Fruit fly (Drosophila melanogaster) whole organism, prepupa: ENCODE results near the gene ppk28.

ENCODE experiments used
- Blimp-1 ChIP-seq: fragments of 200-800 bp; sonication (Bioruptor generic); optimal IDR thresholded peaks from 3 replicates; lab custom pipeline; 2017; ENCODE audit warnings: missing biosample characterization, missing genetic modification characterization, mild to moderate bottlenecking, moderate library complexity, missing genetic modification reagents
- CG10669 ChIP-seq: fragments of 200-800 bp; sonication (Bioruptor generic); optimal IDR thresholded peaks from 3 replicates; lab custom pipeline; 2018; ENCODE audit warnings: missing biosample characterization, mild to moderate bottlenecking, missing genetic modification characterization, moderate library complexity
- CG11294 ChIP-seq: fragments of 200-800 bp; sonication (Bioruptor generic); IDR thresholded peaks from 2 replicates; pipeline ENCODE4 v1.3.6; 2022; ENCODE audit warnings: missing biosample characterization, missing genetic modification characterization
- CG11762 ChIP-seq: fragments of 200-800 bp; sonication (Bioruptor generic); optimal IDR thresholded peaks from 3 replicates; lab custom pipeline; 2016; ENCODE audit warnings: missing biosample characterization, missing genetic modification characterization; ENCODE audit not compliant: insufficient read depth
- CG11902 ChIP-seq: fragments of 200-800 bp; sonication (Bioruptor generic); optimal IDR thresholded peaks from 3 replicates; lab custom pipeline; 2016; ENCODE audit warnings: missing biosample characterization, missing genetic modification characterization
- CG15336 ChIP-seq: fragments of 200-800 bp; sonication (Bioruptor generic); IDR thresholded peaks from 2 replicates; pipeline ENCODE4 v1.3.6; 2022; ENCODE audit warnings: missing biosample characterization, missing genetic modification characterization
- CG1621 ChIP-seq: fragments of 200-800 bp; sonication (Bioruptor generic); optimal IDR thresholded peaks from 3 replicates; lab custom pipeline; 2018; ENCODE audit warnings: missing biosample characterization, mild to moderate bottlenecking, missing genetic modification characterization
- CG16779 ChIP-seq: fragments of 200-800 bp; sonication (Bioruptor generic); optimal IDR thresholded peaks from 3 replicates; lab custom pipeline; 2017; ENCODE audit warnings: missing biosample characterization, mild to moderate bottlenecking, missing genetic modification characterization
- CG3032 ChIP-seq: fragments of 200-800 bp; optimal IDR thresholded peaks from 2 replicates; lab custom pipeline; 2019; ENCODE audit warnings: missing biosample characterization, mild to moderate bottlenecking, missing genetic modification characterization, moderate library complexity
- CG32006 ChIP-seq: fragments of 200-800 bp; sonication (Bioruptor generic); optimal IDR thresholded peaks from 3 replicates; lab custom pipeline; 2017; ENCODE audit warnings: missing biosample characterization, mild to moderate bottlenecking, missing genetic modification characterization
- CG3919 ChIP-seq: fragments of 200-800 bp; sonication (Bioruptor generic); optimal IDR thresholded peaks from 3 replicates; lab custom pipeline; 2016; ENCODE audit warnings: missing biosample characterization, missing genetic modification characterization
- CG4318 ChIP-seq: fragments of 200-800 bp; sonication (Bioruptor generic); optimal IDR thresholded peaks from 3 replicates; lab custom pipeline; 2017; ENCODE audit warnings: missing biosample characterization, mild to moderate bottlenecking, missing genetic modification characterization
- CG6163 ChIP-seq: fragments of 200-800 bp; sonication (Bioruptor generic); IDR thresholded peaks from 3 replicates; pipeline ENCODE4 v1.3.6; 2022; ENCODE audit warnings: missing biosample characterization, missing genetic modification characterization
- CG6808 ChIP-seq: fragments of 200-800 bp; sonication (Bioruptor generic); optimal IDR thresholded peaks from 3 replicates; lab custom pipeline; 2017; ENCODE audit warnings: missing biosample characterization, missing genetic modification characterization, mild to moderate bottlenecking, moderate library complexity, missing genetic modification reagents
- CG8319 ChIP-seq: fragments of 200-800 bp; sonication (Bioruptor generic); optimal IDR thresholded peaks from 3 replicates; lab custom pipeline; 2016; ENCODE audit warnings: missing biosample characterization, missing genetic modification characterization
- CG9139 ChIP-seq: fragments of 200-800 bp; sonication (Bioruptor generic); optimal IDR thresholded peaks from 3 replicates; lab custom pipeline; 2017; ENCODE audit warnings: missing biosample characterization, mild to moderate bottlenecking, missing genetic modification characterization
- Eip75B ChIP-seq: fragments of 200-800 bp; sonication (Bioruptor generic); optimal IDR thresholded peaks from 3 replicates; lab custom pipeline; 2016; ENCODE audit warnings: missing biosample characterization, missing genetic modification characterization
- Eip78C ChIP-seq: fragments of 200-800 bp; sonication (Bioruptor generic); peaks from one replicate; lab custom pipeline; 2016; ENCODE audit warnings: missing biosample characterization, missing genetic modification characterization
- Ets21C ChIP-seq: fragments of 200-800 bp; sonication (Bioruptor generic); optimal IDR thresholded peaks from 3 replicates; lab custom pipeline; 2016; ENCODE audit warnings: missing biosample characterization, missing genetic modification characterization
- Hr39 ChIP-seq: fragments of 200-800 bp; sonication (Bioruptor generic); optimal IDR thresholded peaks from 2 replicates; lab custom pipeline; 2016; ENCODE audit warnings: missing biosample characterization, missing genetic modification characterization
- Lpt ChIP-seq: fragments of 200-800 bp; sonication (Bioruptor generic); optimal IDR thresholded peaks from 3 replicates; lab custom pipeline; 2016; ENCODE audit warnings: missing biosample characterization, missing genetic modification characterization
- Smox ChIP-seq: fragments of 200-800 bp; sonication (Bioruptor generic); optimal IDR thresholded peaks from 3 replicates; lab custom pipeline; 2016; ENCODE audit warnings: missing biosample characterization, missing genetic modification characterization
- Sox14 ChIP-seq: fragments of 200-800 bp; sonication (Bioruptor generic); optimal IDR thresholded peaks from 3 replicates; lab custom pipeline; 2016; ENCODE audit warnings: missing biosample characterization, missing genetic modification characterization
- Sox15 ChIP-seq: fragments of 200-800 bp; sonication (Bioruptor generic); optimal IDR thresholded peaks from 3 replicates; lab custom pipeline; 2016; ENCODE audit warnings: missing biosample characterization, missing genetic modification characterization
- achi ChIP-seq: fragments of 200-800 bp; sonication (Bioruptor generic); optimal IDR thresholded peaks from 3 replicates; lab custom pipeline; 2016; ENCODE audit warnings: missing biosample characterization, missing genetic modification characterization
- acj6 ChIP-seq: fragments of 200-800 bp; sonication (Bioruptor generic); optimal IDR thresholded peaks from 3 replicates; lab custom pipeline; 2016; ENCODE audit warnings: missing biosample characterization, missing genetic modification characterization
- dac ChIP-seq: fragments of 200-800 bp; sonication (Bioruptor generic); optimal IDR thresholded peaks from 2 replicates; lab custom pipeline; 2017; ENCODE audit warnings: missing biosample characterization, mild to moderate bottlenecking, missing genetic modification characterization
- dsx ChIP-seq: fragments of 200-800 bp; optimal IDR thresholded peaks from 3 replicates; lab custom pipeline; 2019; ENCODE audit warnings: missing biosample characterization, mild to moderate bottlenecking, missing genetic modification characterization, moderate library complexity; ENCODE audit not compliant: poor library complexity, severe bottlenecking
- eg ChIP-seq: fragments of 200-800 bp; sonication (Bioruptor generic); IDR thresholded peaks from 3 replicates; pipeline ENCODE4 v1.3.6; 2022; ENCODE audit warnings: missing biosample characterization, missing genetic modification characterization
- fkh ChIP-seq: fragments of 200-800 bp; sonication (Bioruptor generic); optimal IDR thresholded peaks from 3 replicates; lab custom pipeline; 2017; ENCODE audit warnings: missing biosample characterization, mild to moderate bottlenecking, missing genetic modification characterization, moderate library complexity
- lz ChIP-seq: fragments of 200-800 bp; sonication (Bioruptor generic); optimal IDR thresholded peaks from 3 replicates; lab custom pipeline; 2016; ENCODE audit warnings: missing biosample characterization, missing genetic modification characterization
- net ChIP-seq: fragments of 200-800 bp; sonication (Bioruptor generic); optimal IDR thresholded peaks from 3 replicates; lab custom pipeline; 2016; ENCODE audit warnings: missing biosample characterization, missing genetic modification characterization
- ss ChIP-seq, 2 experiments: fragments of 200-800 bp; sonication (Bioruptor generic); optimal IDR thresholded peaks; 2 replicates in 1 of 2; 3 replicates in 1 of 2; lab custom pipeline; 2017 to 2018; ENCODE audit warnings: mild to moderate bottlenecking in 2 of 2, missing biosample characterization in 2 of 2, missing genetic modification characterization in 2 of 2, moderate library complexity in 1 of 2
- svp ChIP-seq: fragments of 200-800 bp; sonication (Bioruptor generic); peaks from one replicate; lab custom pipeline; 2016; ENCODE audit warnings: missing biosample characterization, missing genetic modification characterization
- topi ChIP-seq: fragments of 200-800 bp; sonication (Bioruptor generic); optimal IDR thresholded peaks from 3 replicates; lab custom pipeline; 2016; ENCODE audit warnings: missing biosample characterization, missing genetic modification characterization

Gene ppk28

DNA sequence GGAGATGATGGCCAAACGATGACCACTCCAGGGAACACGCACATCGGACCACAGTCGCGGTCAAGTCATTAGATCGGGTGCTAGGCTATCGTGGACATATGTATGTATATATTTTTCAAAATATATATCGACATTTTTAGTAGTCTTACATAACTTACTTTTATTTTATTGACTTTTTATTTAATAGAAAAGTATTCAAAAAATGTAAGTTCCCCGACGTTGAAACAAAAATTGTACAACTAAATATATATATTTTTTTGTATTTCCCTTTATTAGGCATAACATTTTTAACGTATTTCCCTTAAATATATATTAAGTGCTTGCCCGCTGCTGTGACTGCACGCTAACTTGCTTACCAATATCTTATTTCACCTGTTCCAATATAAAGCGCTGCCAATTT lies 9.3 kb downstream of the ppk28 start (continued):
- TF ChIP-seq CG15336 (peak; percentile 80), ss (GFP tag; optimal IDR thresholded peaks at IDR 0.05; lab: Kevin White, UChicago) (peak; percentile 43 to 48), CG6163 (GFP tag; lab: Robert Waterston, UW) (peak; percentile 59; the same call in 1 of the 3 replicates), Eip75B (GFP tag; lab: Kevin White, UChicago) (peak; percentile 15), CG6808 (GFP tag; lab: Kevin White, UChicago) (peak; percentile 24), CG10669 (GFP tag; lab: Kevin White, UChicago) (peak; percentile 39), net (GFP tag; lab: Kevin White, UChicago) (no peak), Sox15 (GFP tag; lab: Kevin White, UChicago) (no peak), Smox (peak; percentile 1), CG11902 (GFP tag; lab: Kevin White, UChicago) (no peak)
- TF ChIP-seq, all 60 proteins: peak for 30

DNA sequence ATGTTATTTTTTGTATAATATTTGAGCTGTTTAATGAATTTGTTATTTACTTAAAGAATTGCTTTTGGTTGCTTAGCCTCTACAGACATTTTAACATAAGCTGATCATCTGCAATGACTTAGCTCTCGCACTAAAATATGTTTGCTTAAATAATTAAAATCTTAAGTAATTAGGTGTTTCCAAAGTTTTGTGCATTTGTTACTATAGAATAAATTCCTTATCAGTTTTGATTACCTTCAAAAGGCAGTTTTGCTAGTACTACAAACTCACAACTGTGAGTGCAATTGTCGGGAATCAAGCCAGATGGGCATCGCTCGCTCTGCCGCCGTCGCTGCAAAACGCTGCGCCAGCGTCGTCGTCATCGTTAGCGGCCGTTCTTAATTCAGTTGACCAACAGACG lies 10.6 kb downstream of the ppk28 start:
- TF ChIP-seq eg (0 out of 3 replicates have a peak, but pooled peaks have one; percentile 9), CG11762 (no peak), dsx (GFP tag; lab: Kevin White, UChicago) (no peak), svp (GFP tag; lab: Kevin White, UChicago) (peak; percentile 43), Eip78C (GFP tag; lab: Kevin White, UChicago) (peak; percentile 54), Ets21C (GFP tag; lab: Kevin White, UChicago) (no peak), CG9139 (GFP tag; lab: Kevin White, UChicago) (no peak), CG32006 (GFP tag; lab: Kevin White, UChicago) (peak; percentile 30), acj6 (GFP tag; lab: Kevin White, UChicago) (no peak), CG10669 (GFP tag; lab: Kevin White, UChicago) (no peak), Sox14 (GFP tag; lab: Kevin White, UChicago) (no peak), Hr39 (GFP tag; lab: Kevin White, UChicago) (no peak)

DNA sequence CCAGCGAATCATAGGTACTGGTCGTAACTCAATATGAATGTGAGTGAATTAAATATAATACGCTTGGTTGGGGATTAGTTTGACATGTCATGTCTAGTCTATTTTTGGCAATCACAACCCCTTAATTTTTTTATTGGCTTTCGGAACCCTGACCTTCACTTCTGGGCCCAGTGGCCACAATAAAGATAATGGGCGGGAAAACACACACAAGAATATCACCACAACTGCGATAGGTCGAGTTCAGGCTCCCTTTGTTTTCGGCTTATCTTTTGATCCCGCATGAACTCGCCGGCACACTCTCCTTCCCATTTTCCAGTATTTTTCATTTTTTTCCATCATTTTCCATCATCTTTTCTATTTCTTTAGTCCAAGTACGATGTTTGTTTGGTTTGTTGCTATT lies 12.3 kb downstream of the ppk28 start:
- peak; percentile 92 for TF ChIP-seq svp (GFP tag; lab: Kevin White, UChicago)
- TF ChIP-seq dsx (GFP tag; lab: Kevin White, UChicago): no peak

DNA sequence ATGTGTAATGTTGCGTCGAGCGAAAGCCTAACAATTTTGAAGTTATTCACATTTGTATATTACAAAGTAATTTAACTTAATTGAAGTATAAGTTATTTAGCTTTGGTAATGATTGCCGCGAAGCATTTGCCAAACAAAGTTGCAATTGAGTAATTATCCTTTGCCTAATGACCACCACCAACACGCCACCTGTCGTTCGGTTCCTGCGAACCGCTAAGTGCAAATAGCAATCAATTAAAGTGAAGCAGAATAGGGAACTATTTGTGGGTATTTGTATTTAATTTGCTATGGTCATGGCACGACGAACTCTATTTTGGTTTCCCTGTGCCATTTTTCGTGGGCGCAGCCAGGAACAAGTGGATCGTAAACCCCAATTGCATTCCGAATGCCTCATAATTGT lies 14.8 kb downstream of the ppk28 start:
- no peak for TF ChIP-seq Ets21C (GFP tag; lab: Kevin White, UChicago)
- TF ChIP-seq dac (GFP tag; lab: Kevin White, UChicago): no peak
- no peak for TF ChIP-seq Lpt (GFP tag; lab: Kevin White, UChicago)
- no peak for TF ChIP-seq CG8319 (GFP tag; lab: Kevin White, UChicago)
- no peak for TF ChIP-seq Sox14 (GFP tag; lab: Kevin White, UChicago)
- no peak for TF ChIP-seq topi (GFP tag; lab: Kevin White, UChicago)
- no peak for TF ChIP-seq CG11294
- TF ChIP-seq CG1621 (tag; lab: Kevin White, UChicago): no peak
- no peak for TF ChIP-seq CG4318 (GFP tag; lab: Kevin White, UChicago)
- TF ChIP-seq Blimp-1 (GFP tag; lab: Kevin White, UChicago): no peak
- TF ChIP-seq lz (GFP tag; lab: Kevin White, UChicago): no peak
- TF ChIP-seq CG16779 (tag; lab: Kevin White, UChicago): no peak
- no peak for TF ChIP-seq CG3032
- no peak for TF ChIP-seq CG3919
- no peak for TF ChIP-seq fkh
- no peak for TF ChIP-seq achi (GFP tag; lab: Kevin White, UChicago)
- TF ChIP-seq Hr39 (GFP tag; lab: Kevin White, UChicago): no peak
- no peak for TF ChIP-seq net (GFP tag; lab: Kevin White, UChicago)
